Worm (Caenorhabditis elegans): ENCODE data around the gene C38C6.3.

Gene C38C6.3

ce11 chrII:14616402-14616801 is 16.5 kb upstream of the C38C6.3 start:
- TF ChIP-seq nhr-85 (tag), result peak; percentile 52
- TF ChIP-seq aha-1 (tag; optimal IDR thresholded peaks at IDR 0.05), result no peak
- no peak for TF ChIP-seq lin-39 (tag; optimal IDR thresholded peaks at IDR 0.05)
- no peak for TF ChIP-seq alr-1 (tag; optimal IDR thresholded peaks at IDR 0.05; ENCODE audit: borderline replicate concordance)
- TF ChIP-seq ces-1 (GFP tag; optimal IDR thresholded peaks at IDR 0.05), result no peak
- no peak for TF ChIP-seq unc-86 (tag; optimal IDR thresholded peaks at IDR 0.05)
- TF ChIP-seq blmp-1 (tag; optimal IDR thresholded peaks at IDR 0.05), result peak; percentile 89
- peak in 4 of 6 experiments; percentile 79 to 83 (median 82) for TF ChIP-seq elt-3 (tag; optimal IDR thresholded peaks at IDR 0.05)

DNA sequence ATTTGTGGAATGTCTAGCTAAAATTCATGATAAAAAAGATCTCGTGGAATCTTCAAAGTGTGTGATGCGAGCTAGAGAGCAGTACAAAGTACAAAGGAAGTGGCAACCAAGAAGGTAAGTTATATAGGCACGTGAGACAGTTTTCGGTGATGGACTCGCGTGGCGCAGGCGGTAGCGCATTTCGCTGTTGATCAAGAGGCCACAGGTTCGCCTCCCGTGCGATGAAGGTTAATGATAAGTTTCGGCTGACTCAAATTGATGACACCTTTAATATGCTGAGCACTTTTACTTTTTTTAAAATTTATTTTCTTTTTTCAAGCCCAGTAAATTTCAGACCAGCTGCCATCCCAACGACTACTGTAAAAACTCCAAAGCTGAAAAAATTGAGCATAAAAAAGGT is 16.0 kb upstream of the C38C6.3 start:
- TF ChIP-seq unc-130 (tag; optimal IDR thresholded peaks at IDR 0.05) (no peak), F16B12.6 (tag; optimal IDR thresholded peaks at IDR 0.05) (no peak), grh-1 (GFP tag; IDR thresholded peaks at IDR 0.05) (0 out of 2 replicates have a peak, but pooled peaks have one; percentile 15), nhr-85 (tag) (peak; percentile 70), C16A3.4 (tag; optimal IDR thresholded peaks at IDR 0.05) (peak; percentile 0), ceh-90 (tag; optimal IDR thresholded peaks at IDR 0.05) (no peak), lir-3 (tag; optimal IDR thresholded peaks at IDR 0.05; ENCODE audit: poor library complexity) (no peak), ztf-4 (tag; optimal IDR thresholded peaks at IDR 0.05) (no peak), nhr-19 (GFP tag; conservative IDR thresholded peaks at IDR 0.05) (no peak; the same call in 1 of the 2 replicates), pag-3 (tag; optimal IDR thresholded peaks at IDR 0.05; ENCODE audit: borderline replicate concordance, insufficient read depth) (no peak), vab-15 (tag; optimal IDR thresholded peaks at IDR 0.05) (no peak), efl-3 (GFP tag; optimal IDR thresholded peaks at IDR 0.05) (no peak), nhr-20 (tag; optimal IDR thresholded peaks at IDR 0.05) (peak; percentile 28), nhr-77 (tag; optimal IDR thresholded peaks at IDR 0.05) (no peak), lsy-2 (tag; optimal IDR thresholded peaks at IDR 0.05) (no peak), mdl-1 (tag; optimal IDR thresholded peaks at IDR 0.05) (no peak), ceh-82 (tag; optimal IDR thresholded peaks at IDR 0.05) (no peak), hpl-2 (GFP tag; optimal IDR thresholded peaks at IDR 0.05) (no peak), nhr-12 (tag; optimal IDR thresholded peaks at IDR 0.05) (no peak), ceh-8 (GFP tag; optimal IDR thresholded peaks at IDR 0.05) (no peak), ets-5 (GFP tag; IDR thresholded peaks at IDR 0.05) (no peak), mep-1 (tag; optimal IDR thresholded peaks at IDR 0.05) (no peak), zag-1 (tag; optimal IDR thresholded peaks at IDR 0.05) (no peak), snpc-4 (tag; optimal IDR thresholded peaks at IDR 0.05) (no peak), fkh-10 (GFP tag; optimal IDR thresholded peaks at IDR 0.05) (no peak), tlp-1 (tag; optimal IDR thresholded peaks at IDR 0.05) (no peak), pqm-1 (tag; optimal IDR thresholded peaks at IDR 0.05) (no peak), unc-98 (GFP tag; IDR thresholded peaks at IDR 0.05) (no peak), alr-1 (tag; optimal IDR thresholded peaks at IDR 0.05; ENCODE audit: borderline replicate concordance) (no peak), C34B4.2 (tag; optimal IDR thresholded peaks at IDR 0.05) (no peak), sptf-1 (tag; optimal IDR thresholded peaks at IDR 0.05) (no peak), jun-1 (tag; optimal IDR thresholded peaks at IDR 0.05) (no peak), aha-1 (tag; optimal IDR thresholded peaks at IDR 0.05) (no peak), efl-1 (optimal IDR thresholded peaks at IDR 0.05) (peak in 1 of 2 experiments; percentile 14), efl-1 (GFP tag; optimal IDR thresholded peaks at IDR 0.05 in 1 of 2) (peak in 1 of 2 experiments; percentile 92), fos-1 (tag; optimal IDR thresholded peaks at IDR 0.05) (no peak), Y116A8C.19 (tag; optimal IDR thresholded peaks at IDR 0.05; ENCODE audit: borderline replicate concordance) (no peak), lin-15B (tag; optimal IDR thresholded peaks at IDR 0.05) (no peak), sup-37 (GFP tag; optimal IDR thresholded peaks at IDR 0.05) (no peak), C04F5.9 (tag; optimal IDR thresholded peaks at IDR 0.05) (no peak), lin-35 (GFP tag; optimal IDR thresholded peaks at IDR 0.05) (peak in 1 of 2 experiments; percentile 59), rnt-1 (tag; optimal IDR thresholded peaks at IDR 0.05) (peak; percentile 12), ama-1 (optimal IDR thresholded peaks at IDR 0.05) (no peak), xbp-1 (tag; optimal IDR thresholded peaks at IDR 0.05) (no peak), hlh-4 (tag; optimal IDR thresholded peaks at IDR 0.05) (no peak), irx-1 (tag; optimal IDR thresholded peaks at IDR 0.05) (no peak), lin-39 (tag; optimal IDR thresholded peaks at IDR 0.05) (no peak), egl-13 (tag; optimal IDR thresholded peaks at IDR 0.05) (no peak), nhr-237 (tag; optimal IDR thresholded peaks at IDR 0.05) (no peak)
